Comparison of ENCODE assay signal across 2 worm cellular contexts in the genomic region with DNA sequence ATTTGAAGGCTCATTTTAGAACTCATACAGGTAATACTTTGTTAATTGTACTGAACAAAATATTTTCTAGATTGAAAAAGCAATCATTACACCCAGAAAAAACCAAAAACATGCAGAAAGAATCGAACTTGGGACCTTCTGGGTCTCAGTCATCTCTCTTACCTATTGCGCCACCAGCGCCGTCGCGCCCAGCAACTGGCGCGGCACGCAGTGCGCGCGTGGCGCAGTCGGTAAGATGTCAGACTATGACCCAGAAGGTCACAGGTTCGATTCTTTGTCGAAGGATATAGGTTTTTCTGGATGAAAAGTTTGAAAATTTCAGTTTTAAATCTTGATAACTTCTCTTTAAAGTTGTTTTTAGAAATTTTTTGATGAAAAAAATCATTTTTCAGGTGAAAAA.
TF ChIP-seq lines count a peak whose summit lies in the region.

No protein-coding gene starts in this region.

TF ChIP-seq in whole organism, L4 larva, 104 proteins besides CTCF, POLR2A, EP300 and RAD21:
- TF ChIP-seq lin-38 (GFP tag; IDR thresholded peaks at IDR 0.05; lab: Robert Waterston, UW), result 0 out of 2 replicates have a peak, but pooled peaks have one; percentile 12
- peak; percentile 59 for TF ChIP-seq lin-13 (GFP tag; optimal IDR thresholded peaks at IDR 0.05; lab: Kevin White, UChicago)
- TF ChIP-seq hif-1 (tag; optimal IDR thresholded peaks at IDR 0.05; lab: Kevin White, UChicago), result no peak
TF ChIP-seq in whole organism, L4 larva: peak in this region for 2.

TF ChIP-seq in whole organism, young adult, 124 proteins besides CTCF, POLR2A, EP300 and RAD21:
- TF ChIP-seq ztf-22 (GFP tag; optimal IDR thresholded peaks at IDR 0.05; lab: Kevin White, UChicago), result no peak
- TF ChIP-seq dpl-1 (GFP tag; optimal IDR thresholded peaks at IDR 0.05; lab: Kevin White, UChicago), result no peak
- TF ChIP-seq mcd-1 (GFP tag; IDR thresholded peaks at IDR 0.05; lab: Robert Waterston, UW), result peak; percentile 43
- TF ChIP-seq F33H1.4 (GFP tag; IDR thresholded peaks at IDR 0.05; lab: Robert Waterston, UW), result peak; percentile 50
- TF ChIP-seq let-526 (GFP tag; IDR thresholded peaks at IDR 0.05; lab: Robert Waterston, UW), result no peak
- no peak for TF ChIP-seq B0035.1 (tag; optimal IDR thresholded peaks at IDR 0.05; lab: Kevin White, UChicago)
- TF ChIP-seq atf-7 (tag; optimal IDR thresholded peaks at IDR 0.05; lab: Kevin White, UChicago), result no peak
- TF ChIP-seq snpc-1.1 (tag; optimal IDR thresholded peaks at IDR 0.05; lab: Kevin White, UChicago; ENCODE audit: insufficient read depth), result no peak
- TF ChIP-seq pbrm-1 (GFP tag; IDR thresholded peaks at IDR 0.05; lab: Robert Waterston, UW), result peak; percentile 40; the same call in 1 of the 2 replicates
- TF ChIP-seq zfh-2 (GFP tag; conservative IDR thresholded peaks at IDR 0.05; lab: Robert Waterston, UW), result peak; percentile 54; the same call in 1 of the 2 replicates
- TF ChIP-seq D2030.7 (GFP tag; IDR thresholded peaks at IDR 0.05; lab: Robert Waterston, UW), result peak; percentile 33; the same call in 1 of the 2 replicates
- TF ChIP-seq nfya-2 (GFP tag; IDR thresholded peaks at IDR 0.05; lab: Robert Waterston, UW), result no peak
- TF ChIP-seq rcor-1 (GFP tag; IDR thresholded peaks at IDR 0.05; lab: Robert Waterston, UW), result peak; percentile 8; the same call in 1 of the 2 replicates
- TF ChIP-seq egl-18 (GFP tag; IDR thresholded peaks at IDR 0.05; lab: Robert Waterston, UW), result no peak
- TF ChIP-seq egrh-3 (GFP tag; IDR thresholded peaks at IDR 0.05; lab: Robert Waterston, UW), result no peak
- TF ChIP-seq ztf-25 (GFP tag; IDR thresholded peaks at IDR 0.05; lab: Robert Waterston, UW), result no peak
- peak; percentile 47 for TF ChIP-seq tbp1 (GFP tag; optimal IDR thresholded peaks at IDR 0.05; lab: Kevin White, UChicago)
- TF ChIP-seq lsl-1 (GFP tag; optimal IDR thresholded peaks at IDR 0.05; lab: Kevin White, UChicago), result peak; percentile 19
- TF ChIP-seq athp-1 (tag; optimal IDR thresholded peaks at IDR 0.05; lab: Kevin White, UChicago), result no peak
- TF ChIP-seq hmg-1.2 (GFP tag; IDR thresholded peaks at IDR 0.05; lab: Robert Waterston, UW), result peak; percentile 19; the same call in 1 of the 2 replicates
- no peak for TF ChIP-seq ceh-91 (GFP tag; IDR thresholded peaks at IDR 0.05; lab: Robert Waterston, UW)
- 0 out of 2 replicates have a peak, but pooled peaks have one; percentile 30 for TF ChIP-seq dox-1 (GFP tag; IDR thresholded peaks at IDR 0.05; lab: Robert Waterston, UW)
- TF ChIP-seq B0336.3 (GFP tag; IDR thresholded peaks at IDR 0.05; lab: Robert Waterston, UW), result no peak
